Worm (Caenorhabditis elegans) whole organism, L2 larva: ENCODE measurements around the gene atg-10.

Experiments
- fos-1 ChIP-seq: fragments of 150-350 bp; optimal IDR thresholded peaks from 2 replicates; lab custom pipeline; 2014; ENCODE audit warnings: missing biosample characterization, missing genetic modification characterization
- unc-39 ChIP-seq: fragments of 150-350 bp; optimal IDR thresholded peaks from 2 replicates; lab custom pipeline; 2014; ENCODE audit warnings: missing biosample characterization, missing genetic modification characterization

DNA sequence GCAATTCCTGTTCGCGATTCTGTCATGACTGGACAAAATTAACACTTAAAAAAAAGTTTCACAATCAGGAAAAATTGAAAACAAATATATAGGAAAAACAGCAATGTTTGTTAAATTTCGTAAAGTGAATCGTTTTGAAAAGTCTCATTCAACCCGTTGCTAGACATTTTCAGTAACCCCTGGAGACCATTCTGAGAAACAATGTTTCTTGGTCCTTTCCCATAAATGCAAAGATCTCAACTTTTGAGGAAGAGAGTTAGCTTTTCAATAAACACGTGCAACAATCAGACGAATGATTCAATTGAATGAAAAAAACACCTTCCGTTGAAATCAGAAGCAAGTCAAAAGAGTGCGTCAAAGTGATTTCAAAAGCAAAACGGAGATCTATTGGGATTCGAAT, 48.9 kb upstream of the atg-10 start, which contains the start of gene F28C6.9:
- TF ChIP-seq fos-1 (tag; lab: Kevin White, UChicago) (no peak), unc-39 (tag; lab: Kevin White, UChicago) (no peak)
